Worm (Caenorhabditis elegans) whole organism, L4 larva: ENCODE results near the gene sdz-5.

Experiments
- D1046.2 ChIP-seq: fragments of 200-800 bp; sonication (Bioruptor generic); IDR thresholded peaks from 2 replicates; pipeline ENCODE4 v1.3.6; 2022; ENCODE audit warnings: missing genetic modification characterization, missing compliant biosample characterization
- F26F4.8 ChIP-seq: fragments of 200-800 bp; sonication (Bioruptor generic); conservative IDR thresholded peaks from 2 replicates; pipeline ENCODE4 v1.3.6; 2022; ENCODE audit warnings: missing genetic modification characterization, missing compliant biosample characterization
- F37D6.2 ChIP-seq: sonication (generic microtip); optimal IDR thresholded peaks from 2 replicates; lab custom pipeline; 2016; ENCODE audit warnings: mild to moderate bottlenecking, missing genetic modification characterization, missing compliant biosample characterization
- R02D3.7 ChIP-seq: fragments of 150-350 bp; sonication (generic microtip); optimal IDR thresholded peaks from 3 replicates; lab custom pipeline; 2014; ENCODE audit warnings: missing biosample characterization, missing genetic modification characterization
- aha-1 ChIP-seq: fragments of 150-350 bp; peaks from one replicate; lab custom pipeline; 2014; ENCODE audit warnings: missing biosample characterization, missing genetic modification characterization
- ceh-20 ChIP-seq: fragments of 200-800 bp; sonication (Bioruptor generic); IDR thresholded peaks from 2 replicates; pipeline ENCODE4 v1.3.6; 2022; ENCODE audit warnings: missing genetic modification reagents, missing genetic modification characterization, missing compliant biosample characterization
- ceh-32 ChIP-seq: sonication (generic microtip); optimal IDR thresholded peaks from 2 replicates; lab custom pipeline; 2016; ENCODE audit warnings: mild to moderate bottlenecking, missing genetic modification characterization, missing compliant biosample characterization; ENCODE audit not compliant: poor library complexity
- ceh-44 ChIP-seq: fragments of 200-800 bp; sonication (Bioruptor generic); IDR thresholded peaks from 2 replicates; pipeline ENCODE4 v1.3.6; 2022; ENCODE audit warnings: missing genetic modification reagents, missing genetic modification characterization, missing compliant biosample characterization
- ces-1 ChIP-seq: fragments of 150-350 bp; sonication (generic microtip); optimal IDR thresholded peaks from 4 replicates; lab custom pipeline; 2014; ENCODE audit warnings: missing biosample characterization, missing genetic modification reagents, missing genetic modification characterization
- dmd-6 ChIP-seq: fragments of 200-800 bp; sonication (Bioruptor generic); IDR thresholded peaks from 2 replicates; pipeline ENCODE4 v1.3.6; 2022; ENCODE audit warnings: missing genetic modification reagents, missing genetic modification characterization, missing compliant biosample characterization
- dmd-8 ChIP-seq: fragments of 200-800 bp; sonication (Bioruptor generic); IDR thresholded peaks from 2 replicates; pipeline ENCODE4 v1.3.6; 2022; ENCODE audit warnings: missing genetic modification characterization, missing compliant biosample characterization
- dmd-9 ChIP-seq: fragments of 200-800 bp; sonication (Bioruptor generic); IDR thresholded peaks from 2 replicates; pipeline ENCODE4 v1.3.6; 2022; ENCODE audit warnings: missing genetic modification reagents, missing genetic modification characterization, missing compliant biosample characterization
- hlh-11 ChIP-seq: fragments of 200-800 bp; sonication (Bioruptor generic); optimal IDR thresholded peaks from 2 replicates; lab custom pipeline; 2018; ENCODE audit warnings: mild to moderate bottlenecking, missing genetic modification characterization, missing compliant biosample characterization
- hlh-30 ChIP-seq: sonication (generic microtip); optimal IDR thresholded peaks from 2 replicates; lab custom pipeline; 2017; ENCODE audit warnings: antibody characterized with exemption, mild to moderate bottlenecking, missing genetic modification characterization, missing compliant biosample characterization; ENCODE audit not compliant: insufficient read depth
- lim-7 ChIP-seq: fragments of 200-800 bp; sonication (Bioruptor generic); IDR thresholded peaks from 2 replicates; pipeline ENCODE4 v1.3.6; 2022; ENCODE audit warnings: missing genetic modification characterization, missing compliant biosample characterization
- lin-13 ChIP-seq: fragments of 150-350 bp; optimal IDR thresholded peaks from 2 replicates; lab custom pipeline; 2014; ENCODE audit warnings: missing biosample characterization, missing genetic modification reagents, missing genetic modification characterization
- lir-3 ChIP-seq: sonication (generic microtip); optimal IDR thresholded peaks from 2 replicates; lab custom pipeline; 2016; ENCODE audit warnings: mild to moderate bottlenecking, missing genetic modification characterization, missing compliant biosample characterization
- madf-9 ChIP-seq: fragments of 200-800 bp; sonication (Bioruptor generic); conservative IDR thresholded peaks from 2 replicates; pipeline ENCODE4 v1.3.6; 2022; ENCODE audit warnings: missing genetic modification reagents, missing genetic modification characterization, missing compliant biosample characterization
- nhr-28 ChIP-seq: fragments of 150-350 bp; optimal IDR thresholded peaks from 2 replicates; lab custom pipeline; 2014; ENCODE audit warnings: missing biosample characterization, missing genetic modification characterization
- nhr-42 ChIP-seq: fragments of 200-800 bp; sonication (Bioruptor generic); IDR thresholded peaks from 2 replicates; pipeline ENCODE4 v1.3.6; 2022; ENCODE audit warnings: missing genetic modification characterization, missing compliant biosample characterization
- pha-4 ChIP-seq, 2 experiments: fragments of 150-350 bp in 1 of 2; fragments of 200-800 bp in 1 of 2; sonication (Bioruptor generic) in 1 of 2; IDR thresholded peaks in 1 of 2; optimal IDR thresholded peaks in 1 of 2; 2 replicates each; pipeline versions ENCODE4 v1.3.6 to Lab custom; 2014 to 2022; ENCODE audit warnings: missing genetic modification characterization in 2 of 2, missing genetic modification reagents in 2 of 2, missing biosample characterization in 1 of 2, missing compliant biosample characterization in 1 of 2
- php-3 ChIP-seq: fragments of 200-800 bp; sonication (Bioruptor generic); IDR thresholded peaks from 2 replicates; pipeline ENCODE4 v1.3.6; 2022; ENCODE audit warnings: missing genetic modification reagents, missing genetic modification characterization, missing compliant biosample characterization
- spr-1 ChIP-seq: sonication (generic microtip); optimal IDR thresholded peaks from 2 replicates; lab custom pipeline; 2016; ENCODE audit warnings: mild to moderate bottlenecking, missing genetic modification characterization, missing compliant biosample characterization
- tra-1 ChIP-seq: fragments of 200-800 bp; sonication (Bioruptor generic); IDR thresholded peaks from 2 replicates; pipeline ENCODE4 v1.3.6; 2022; ENCODE audit warnings: missing genetic modification reagents, missing genetic modification characterization, missing compliant biosample characterization
- unc-130 ChIP-seq: sonication (generic microtip); optimal IDR thresholded peaks from 2 replicates; lab custom pipeline; 2016; ENCODE audit warnings: missing genetic modification reagents, missing genetic modification characterization, missing compliant biosample characterization
- unc-62 ChIP-seq, 3 experiments: fragments of 150-350 bp in 1 of 3; sonication (generic microtip); optimal IDR thresholded peaks in 2 of 3; peaks in 1 of 3; 1 replicate in 1 of 3; 2 replicates in 2 of 3; lab custom pipeline; 2014 to 2017; ENCODE audit warnings: missing biosample characterization in 3 of 3, missing genetic modification characterization in 3 of 3, missing genetic modification reagents in 3 of 3, missing genotype in 1 of 3
- zip-11 ChIP-seq: fragments of 200-800 bp; sonication (Bioruptor generic); IDR thresholded peaks from 2 replicates; pipeline ENCODE4 v1.3.6; 2022; ENCODE audit warnings: missing genetic modification characterization, missing compliant biosample characterization
- zip-2 ChIP-seq: fragments of 150-350 bp; optimal IDR thresholded peaks from 2 replicates; lab custom pipeline; 2014; ENCODE audit warnings: missing biosample characterization, missing genetic modification characterization
- ztf-7 ChIP-seq: fragments of 150-350 bp; optimal IDR thresholded peaks from 2 replicates; lab custom pipeline; 2014; ENCODE audit warnings: missing biosample characterization, missing genetic modification characterization

sdz-5 gene

DNA sequence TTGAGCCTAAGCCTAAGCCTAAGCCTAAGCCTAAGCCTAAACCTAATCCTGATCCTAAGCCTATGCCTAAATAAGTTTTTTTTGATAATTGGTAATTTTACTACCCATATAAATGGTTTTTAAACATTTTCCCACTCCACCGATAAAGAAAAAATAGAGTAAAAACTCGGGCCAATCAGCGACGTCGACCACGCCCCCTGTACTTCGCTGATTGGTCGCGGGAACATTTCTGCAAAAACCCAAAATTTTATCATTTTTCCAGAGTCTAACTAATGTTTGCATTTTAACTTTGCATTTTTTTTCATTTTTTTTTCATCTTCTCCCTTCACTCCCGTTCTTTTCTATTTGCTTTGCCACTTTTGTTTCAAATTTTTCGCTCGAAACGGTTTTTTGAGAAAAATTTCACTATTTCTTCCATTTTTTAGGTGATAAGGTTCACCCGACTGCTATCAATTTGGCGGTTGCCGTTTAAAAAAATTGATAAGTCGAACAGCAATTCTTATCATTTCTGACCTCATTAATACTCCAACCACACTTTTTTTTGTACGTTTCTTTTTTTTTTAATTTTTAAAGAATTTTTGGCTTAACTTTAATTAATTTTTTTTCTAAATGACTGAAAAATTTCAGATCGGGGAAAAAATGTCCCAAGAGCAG lies 5.8 kb downstream of the sdz-5 start, which contains the start of gene C41H7.2 (continued):
- TF ChIP-seq F26F4.8 (GFP tag; lab: Robert Waterston, UW) (no peak), madf-9 (GFP tag; lab: Robert Waterston, UW) (no peak), dmd-9 (GFP tag; lab: Robert Waterston, UW) (no peak), lin-13 (no peak), ceh-20 (GFP tag; lab: Robert Waterston, UW) (no peak), ceh-44 (GFP tag; lab: Robert Waterston, UW) (no peak), D1046.2 (GFP tag; lab: Robert Waterston, UW) (no peak), dmd-8 (GFP tag; lab: Robert Waterston, UW) (no peak), unc-130 (no peak), ces-1 (GFP tag; lab: Kevin White, UChicago) (no peak), R02D3.7 (tag; lab: Kevin White, UChicago) (no peak), lir-3 (no peak), lim-7 (GFP tag; lab: Robert Waterston, UW) (no peak)

DNA sequence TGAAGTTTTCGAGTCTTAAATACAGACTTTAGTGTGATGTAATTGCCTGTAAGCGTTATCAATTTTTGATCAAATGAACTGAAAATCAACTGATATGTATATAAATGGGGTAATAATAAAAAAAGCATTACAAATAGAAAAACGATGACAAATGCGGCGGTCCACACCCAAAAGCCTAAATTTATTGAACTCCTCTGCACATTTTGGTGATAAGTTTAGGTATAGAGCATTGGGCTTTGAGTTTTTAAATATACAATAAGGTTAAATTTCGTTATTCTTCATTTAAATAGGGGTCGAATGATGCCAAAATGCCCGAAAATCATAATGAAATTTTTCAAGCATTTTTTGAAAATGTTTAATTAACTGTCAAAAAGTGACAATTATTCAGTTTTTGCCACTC lies 11.3 kb downstream of the sdz-5 start, which contains the start of gene clec-3:
TSS of gene clec-3 (minus strand) at position 101 of the 400 bp plus-strand sequence.
- no peak for TF ChIP-seq pha-4 (GFP tag; IDR thresholded peaks at IDR 0.05; lab: Robert Waterston, UW)
- TF ChIP-seq pha-4 (tag; optimal IDR thresholded peaks at IDR 0.05; lab: Kevin White, UChicago) = no peak
- no peak for TF ChIP-seq nhr-42 (GFP tag; lab: Robert Waterston, UW)
- TF ChIP-seq madf-9 (GFP tag; lab: Robert Waterston, UW) = no peak
- no peak for TF ChIP-seq F37D6.2 (tag; lab: Kevin White, UChicago)

DNA sequence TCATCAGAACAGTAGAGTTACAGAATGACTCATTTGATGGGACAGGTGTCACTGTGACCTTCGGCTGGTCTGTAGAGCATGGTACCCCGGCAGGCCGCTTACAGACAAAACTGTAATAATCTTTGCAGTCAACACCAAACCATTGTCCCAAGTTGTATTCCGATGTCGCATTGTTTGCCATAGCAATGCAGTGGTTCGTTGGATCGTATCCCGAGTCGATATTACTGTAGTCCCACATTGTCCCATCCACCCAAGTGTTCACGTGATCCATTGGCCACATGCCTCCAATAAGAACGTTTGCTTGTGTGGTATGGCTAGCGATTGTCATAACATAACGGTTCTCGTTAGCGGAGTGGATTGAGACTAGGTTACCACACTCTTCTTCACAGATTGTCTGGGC lies 12.4 kb downstream of the sdz-5 start:
- peak in 1 of 2 experiments; percentile 91 for TF ChIP-seq unc-62 (GFP tag; optimal IDR thresholded peaks at IDR 0.05 in 1 of 2; lab: Kevin White, UChicago)
- no peak for TF ChIP-seq unc-62 (tag; optimal IDR thresholded peaks at IDR 0.05; lab: Kevin White, UChicago)
- TF ChIP-seq ztf-7 (tag; lab: Kevin White, UChicago) = no peak

DNA sequence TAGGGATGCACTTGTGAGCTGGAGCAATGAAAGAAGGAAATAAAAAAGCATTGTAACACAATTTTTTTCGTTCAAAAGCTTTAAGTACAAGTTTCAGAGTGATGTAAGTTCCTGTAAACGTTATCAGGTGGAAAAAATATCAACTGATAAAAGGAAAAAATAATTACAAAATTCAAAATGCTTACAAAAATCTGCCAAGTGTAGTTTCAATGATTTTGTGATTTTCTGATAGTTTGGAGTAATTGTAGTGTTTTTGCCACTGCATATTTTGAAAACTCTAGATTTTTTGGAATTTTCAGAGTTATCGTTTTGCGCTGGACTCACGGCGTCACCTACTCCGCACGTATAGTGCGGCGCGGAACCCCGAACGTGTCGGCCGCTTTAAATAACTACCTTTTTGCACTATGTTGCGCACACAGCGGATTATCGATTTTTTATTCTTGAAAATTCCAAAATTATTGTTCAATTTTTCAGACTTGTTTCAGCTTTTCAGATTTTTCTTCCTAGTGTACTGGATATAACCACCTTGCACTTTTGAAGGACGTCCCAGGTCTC lies 15.0 kb downstream of the sdz-5 start, which contains the start of gene clec-2:
TSS of gene clec-2 (minus strand) at position 51 of the 555 bp plus-strand sequence.
- TF ChIP-seq spr-1 = no peak
- TF ChIP-seq aha-1 = peak; percentile 7
- TF ChIP-seq ceh-32 = no peak

DNA sequence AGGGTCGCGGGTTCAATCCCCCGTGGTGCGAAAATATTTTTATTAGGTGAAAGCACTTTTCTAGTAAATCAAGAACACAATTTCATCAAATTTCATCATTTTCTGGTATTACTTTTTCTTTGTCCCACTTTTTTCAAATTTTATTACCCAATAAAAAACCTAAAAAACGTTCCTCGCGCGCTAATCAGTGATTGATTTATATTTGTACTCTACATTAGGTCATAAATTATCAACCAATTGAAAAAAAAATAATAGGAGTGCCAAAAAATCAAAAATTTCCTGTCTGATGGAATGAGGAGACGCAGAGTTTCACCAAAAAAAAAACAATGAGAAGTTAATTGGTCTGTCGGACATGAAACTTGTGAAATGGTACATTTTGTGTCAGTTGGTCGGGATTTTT lies 16.2 kb downstream of the sdz-5 start:
- TF ChIP-seq zip-2 (tag; lab: Kevin White, UChicago) = no peak
- TF ChIP-seq dmd-6 (GFP tag; lab: Robert Waterston, UW) = 0 out of 2 replicates have a peak, but pooled peaks have one; percentile 8
- 0 out of 2 replicates have a peak, but pooled peaks have one; percentile 14 for TF ChIP-seq tra-1 (GFP tag; lab: Robert Waterston, UW)
- TF ChIP-seq ceh-20 (GFP tag; lab: Robert Waterston, UW) = peak; percentile 86
- TF ChIP-seq hlh-30 = no peak
- TF ChIP-seq nhr-28 (tag; lab: Kevin White, UChicago) = peak; percentile 18
- peak; percentile 83 for TF ChIP-seq php-3 (GFP tag; lab: Robert Waterston, UW)

DNA sequence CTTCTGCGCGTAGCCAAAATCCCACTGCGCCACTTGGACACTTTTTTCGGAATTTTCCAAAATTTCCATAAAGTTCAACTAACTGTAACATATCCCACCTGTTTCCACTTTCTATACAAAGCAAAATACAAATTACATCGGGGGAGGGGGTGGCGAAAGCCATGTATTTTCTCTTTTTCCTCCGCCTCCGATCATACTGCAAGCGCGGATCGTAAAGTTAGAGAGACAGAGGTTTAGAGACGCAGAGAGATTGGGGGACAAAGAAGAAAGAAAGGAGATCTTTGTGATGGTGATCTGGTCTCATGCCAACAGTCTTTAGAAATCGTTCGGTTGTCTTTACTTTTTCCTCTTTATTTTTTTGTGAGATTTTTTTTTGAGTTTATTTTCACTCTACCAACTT lies 19.8 kb downstream of the sdz-5 start:
- TF ChIP-seq hlh-11 (tag; lab: Kevin White, UChicago) (peak; percentile 4), lir-3 (no peak), nhr-28 (tag; lab: Kevin White, UChicago) (peak; percentile 2), zip-11 (GFP tag; lab: Robert Waterston, UW) (no peak), hlh-30 (peak; percentile 2), F26F4.8 (GFP tag; lab: Robert Waterston, UW) (no peak), aha-1 (peak; percentile 37)
